Fruit fly (Drosophila melanogaster) whole organism, embryonic: Measurements from ENCODE around the gene Chro.

Source experiments
- Bteb2 ChIP-seq: fragments of 200-800 bp; sonication (Bioruptor generic); optimal IDR thresholded peaks from 2 replicates; lab custom pipeline; 2016; ENCODE audit warnings: missing biosample characterization, missing genetic modification characterization
- CG10543 ChIP-seq: fragments of 200-800 bp; sonication (Bioruptor generic); optimal IDR thresholded peaks from 3 replicates; lab custom pipeline; 2017; ENCODE audit warnings: missing biosample characterization, mild to moderate bottlenecking, missing genetic modification characterization, moderate library complexity
- CG10979 ChIP-seq: fragments of 200-800 bp; sonication (Bioruptor generic); optimal IDR thresholded peaks from 2 replicates; lab custom pipeline; 2018; ENCODE audit warnings: missing biosample characterization, mild to moderate bottlenecking, missing genetic modification characterization, moderate library complexity
- CG11398 ChIP-seq: fragments of 200-800 bp; sonication (Bioruptor generic); optimal IDR thresholded peaks from 2 replicates; lab custom pipeline; 2016; ENCODE audit warnings: missing biosample characterization, missing genetic modification characterization
- CG13624 ChIP-seq: fragments of 200-800 bp; sonication (Bioruptor generic); optimal IDR thresholded peaks from 2 replicates; lab custom pipeline; 2016; ENCODE audit warnings: missing biosample characterization, missing genetic modification characterization
- CG14710 ChIP-seq: fragments of 200-800 bp; sonication (Bioruptor generic); optimal IDR thresholded peaks from 3 replicates; lab custom pipeline; 2019; ENCODE audit warnings: missing biosample characterization, mild to moderate bottlenecking, missing genetic modification characterization, moderate library complexity
- CG15479 ChIP-seq: fragments of 200-800 bp; sonication (Bioruptor generic); optimal IDR thresholded peaks from 3 replicates; lab custom pipeline; 2019; ENCODE audit warnings: missing biosample characterization, mild to moderate bottlenecking, missing genetic modification characterization, moderate library complexity
- CG15696 ChIP-seq: fragments of 200-800 bp; sonication (Bioruptor generic); optimal IDR thresholded peaks from 2 replicates; lab custom pipeline; 2019; ENCODE audit warnings: missing biosample characterization, mild to moderate bottlenecking, missing genetic modification characterization, moderate library complexity
- CG18011 ChIP-seq: fragments of 200-800 bp; sonication (Bioruptor generic); optimal IDR thresholded peaks from 2 replicates; lab custom pipeline; 2017; ENCODE audit warnings: missing biosample characterization, missing genetic modification characterization, mild to moderate bottlenecking, moderate library complexity, missing genotype
- CG18764 ChIP-seq: fragments of 200-800 bp; sonication (Bioruptor generic); optimal IDR thresholded peaks from 3 replicates; lab custom pipeline; 2016; ENCODE audit warnings: missing biosample characterization, missing genetic modification characterization
- CG2678 ChIP-seq: fragments of 200-800 bp; sonication (Bioruptor generic); optimal IDR thresholded peaks from 3 replicates; lab custom pipeline; 2019; ENCODE audit warnings: missing biosample characterization, mild to moderate bottlenecking, missing genetic modification characterization, moderate library complexity
- CG30431 ChIP-seq: fragments of 200-800 bp; sonication (Bioruptor generic); optimal IDR thresholded peaks from 2 replicates; lab custom pipeline; 2017; ENCODE audit warnings: missing biosample characterization, missing genetic modification characterization
- CG31365 ChIP-seq: fragments of 200-800 bp; sonication (Bioruptor generic); optimal IDR thresholded peaks from 2 replicates; lab custom pipeline; 2018; ENCODE audit warnings: missing biosample characterization, mild to moderate bottlenecking, missing genetic modification characterization
- CG31388 ChIP-seq: fragments of 200-800 bp; sonication (Bioruptor generic); optimal IDR thresholded peaks from 2 replicates; lab custom pipeline; 2016; ENCODE audit warnings: missing biosample characterization, missing genetic modification characterization
- CG34224 ChIP-seq: fragments of 200-800 bp; sonication (Bioruptor generic); IDR thresholded peaks from 3 replicates; pipeline ENCODE4 v1.3.6; 2022; ENCODE audit warnings: missing biosample characterization, missing genetic modification characterization; ENCODE audit not compliant: partially characterized antibody
- CG43689 ChIP-seq: fragments of 200-800 bp; sonication (Bioruptor generic); IDR thresholded peaks from 2 replicates; pipeline ENCODE4 v1.3.6; 2022; ENCODE audit warnings: missing biosample characterization, missing genetic modification characterization
- CG6765 ChIP-seq: fragments of 200-800 bp; sonication (Bioruptor generic); optimal IDR thresholded peaks from 3 replicates; lab custom pipeline; 2017; ENCODE audit warnings: missing biosample characterization, mild to moderate bottlenecking, missing genetic modification characterization
- CG7556 ChIP-seq: fragments of 200-800 bp; sonication (Bioruptor generic); optimal IDR thresholded peaks from 2 replicates; lab custom pipeline; 2017; ENCODE audit warnings: missing biosample characterization, mild to moderate bottlenecking, missing genetic modification characterization
- D19B ChIP-seq: fragments of 200-800 bp; sonication (Bioruptor generic); optimal IDR thresholded peaks from 2 replicates; lab custom pipeline; 2017; ENCODE audit warnings: missing biosample characterization, mild to moderate bottlenecking, missing genetic modification characterization
- Dad ChIP-seq: fragments of 200-800 bp; sonication (Bioruptor generic); optimal IDR thresholded peaks from 3 replicates; lab custom pipeline; 2016; ENCODE audit warnings: missing biosample characterization, missing genetic modification characterization
- Dip3 ChIP-seq: fragments of 200-800 bp; sonication (Bioruptor generic); optimal IDR thresholded peaks from 3 replicates; lab custom pipeline; 2016; ENCODE audit warnings: missing biosample characterization, missing genetic modification characterization
- GATAe ChIP-seq: fragments of 200-800 bp; sonication (Bioruptor generic); conservative IDR thresholded peaks from 2 replicates; pipeline ENCODE4 v1.3.6; 2022; ENCODE audit warnings: missing biosample characterization, missing genetic modification characterization
- H2.0 ChIP-seq: fragments of 200-800 bp; sonication (Bioruptor generic); IDR thresholded peaks from 2 replicates; pipeline ENCODE4 v1.3.6; 2022; ENCODE audit warnings: missing biosample characterization, missing genetic modification characterization
- HLH3B ChIP-seq: fragments of 200-800 bp; sonication (Bioruptor generic); IDR thresholded peaks from 2 replicates; pipeline ENCODE4 v1.3.6; 2022; ENCODE audit warnings: missing biosample characterization, missing genetic modification characterization
- Hsf ChIP-seq: fragments of 200-800 bp; sonication (Bioruptor generic); optimal IDR thresholded peaks from 3 replicates; lab custom pipeline; 2016; ENCODE audit warnings: missing biosample characterization, missing genetic modification characterization
- Oli ChIP-seq: fragments of 200-800 bp; sonication (Bioruptor generic); optimal IDR thresholded peaks from 2 replicates; lab custom pipeline; 2018; ENCODE audit warnings: missing biosample characterization, mild to moderate bottlenecking, missing genetic modification characterization, moderate library complexity
- PHDP ChIP-seq: fragments of 200-800 bp; sonication (Bioruptor generic); optimal IDR thresholded peaks from 3 replicates; lab custom pipeline; 2018; ENCODE audit warnings: missing biosample characterization, mild to moderate bottlenecking, missing genetic modification characterization, moderate library complexity
- Sox102F ChIP-seq: fragments of 200-800 bp; sonication (Bioruptor generic); optimal IDR thresholded peaks from 2 replicates; lab custom pipeline; 2018; ENCODE audit warnings: missing biosample characterization, mild to moderate bottlenecking, missing genetic modification characterization, moderate library complexity
- Sry-β ChIP-seq: fragments of 200-800 bp; sonication (Bioruptor generic); optimal IDR thresholded peaks from 2 replicates; lab custom pipeline; 2018; ENCODE audit warnings: missing biosample characterization, mild to moderate bottlenecking, missing genetic modification characterization, moderate library complexity
- Taf1 ChIP-seq: fragments of 200-800 bp; sonication (Bioruptor generic); IDR thresholded peaks from 2 replicates; pipeline ENCODE4 v1.3.6; 2022; ENCODE audit warnings: missing biosample characterization, missing genetic modification characterization
- Tbp ChIP-seq: fragments of >200 bp; optimal IDR thresholded peaks from 2 replicates; lab custom pipeline; 2018; ENCODE audit warnings: missing biosample characterization, missing genetic modification characterization
- amos ChIP-seq: fragments of 200-800 bp; sonication (Bioruptor generic); IDR thresholded peaks from 2 replicates; pipeline ENCODE4 v1.3.6; 2022; ENCODE audit warnings: missing biosample characterization, missing genetic modification characterization; ENCODE audit not compliant: partially characterized antibody
- ash1 ChIP-seq: fragments of 200-800 bp; sonication (Bioruptor generic); optimal IDR thresholded peaks from 2 replicates; lab custom pipeline; 2018; ENCODE audit warnings: missing biosample characterization, mild to moderate bottlenecking, missing genetic modification characterization
- cg ChIP-seq: fragments of 200-800 bp; sonication (Bioruptor generic); optimal IDR thresholded peaks from 3 replicates; lab custom pipeline; 2019; ENCODE audit warnings: missing biosample characterization, mild to moderate bottlenecking, missing genetic modification characterization, moderate library complexity
- exex ChIP-seq: fragments of 200-800 bp; sonication (Bioruptor generic); optimal IDR thresholded peaks from 4 replicates; lab custom pipeline; 2018; ENCODE audit warnings: missing biosample characterization, mild to moderate bottlenecking, missing genetic modification characterization, moderate library complexity
- eyg ChIP-seq: fragments of 200-800 bp; sonication (Bioruptor generic); optimal IDR thresholded peaks from 3 replicates; lab custom pipeline; 2016; ENCODE audit warnings: missing biosample characterization, missing genetic modification characterization
- fru ChIP-seq: fragments of >200 bp; optimal IDR thresholded peaks from 2 replicates; lab custom pipeline; 2017
- fu2 ChIP-seq: fragments of 200-800 bp; sonication (Bioruptor generic); optimal IDR thresholded peaks from 2 replicates; lab custom pipeline; 2016; ENCODE audit warnings: missing biosample characterization, missing genetic modification characterization
- gfzf ChIP-seq: fragments of 200-800 bp; sonication (Bioruptor generic); optimal IDR thresholded peaks from 2 replicates; lab custom pipeline; 2016; ENCODE audit warnings: missing biosample characterization, mild to moderate bottlenecking, missing genetic modification characterization, moderate library complexity
- hkb ChIP-seq, 2 experiments: fragments of 200-800 bp in 1 of 2; fragments of >200 bp in 1 of 2; sonication (Bioruptor generic) in 1 of 2; IDR thresholded peaks in 1 of 2; optimal IDR thresholded peaks in 1 of 2; 2 replicates each; pipeline versions ENCODE4 v1.3.6 to Lab custom; 2017 to 2022; ENCODE audit warnings: missing biosample characterization in 1 of 2, missing genetic modification characterization in 1 of 2
- hth ChIP-seq: fragments of >200 bp; optimal IDR thresholded peaks from 2 replicates; lab custom pipeline; 2017; ENCODE audit warnings: inconsistent platforms
- ind ChIP-seq: fragments of 200-800 bp; sonication (Bioruptor generic); optimal IDR thresholded peaks from 3 replicates; lab custom pipeline; 2016; ENCODE audit warnings: missing biosample characterization, missing genetic modification characterization
- lab ChIP-seq: fragments of 200-800 bp; sonication (Bioruptor generic); optimal IDR thresholded peaks from 3 replicates; lab custom pipeline; 2017; ENCODE audit warnings: missing biosample characterization, missing genetic modification characterization, mild to moderate bottlenecking, moderate library complexity, missing genetic modification reagents
- maf-S ChIP-seq: fragments of 200-800 bp; sonication (Bioruptor generic); optimal IDR thresholded peaks from 2 replicates; lab custom pipeline; 2016; ENCODE audit warnings: missing biosample characterization, missing genetic modification characterization
- ranshi ChIP-seq: fragments of 200-800 bp; sonication (Bioruptor generic); IDR thresholded peaks from 2 replicates; pipeline ENCODE4 v1.3.6; 2022; ENCODE audit warnings: missing biosample characterization, missing genetic modification characterization
- row ChIP-seq: fragments of 200-800 bp; sonication (Bioruptor generic); IDR thresholded peaks from 3 replicates; pipeline ENCODE4 v1.3.6; 2022; ENCODE audit warnings: missing biosample characterization, missing genetic modification characterization
- schlank ChIP-seq: fragments of 200-800 bp; sonication (Bioruptor generic); optimal IDR thresholded peaks from 2 replicates; lab custom pipeline; 2018; ENCODE audit warnings: missing biosample characterization, mild to moderate bottlenecking, missing genetic modification characterization
- sna ChIP-seq: fragments of 200-800 bp; sonication (Bioruptor generic); IDR thresholded peaks from 2 replicates; pipeline ENCODE4 v1.3.6; 2022; ENCODE audit warnings: missing biosample characterization, missing genetic modification characterization; ENCODE audit not compliant: partially characterized antibody
- tup ChIP-seq: fragments of 200-800 bp; sonication (Bioruptor generic); optimal IDR thresholded peaks from 2 replicates; lab custom pipeline; 2016; ENCODE audit warnings: missing biosample characterization, mild to moderate bottlenecking, missing genetic modification characterization, moderate library complexity
- zfh2 ChIP-seq: fragments of 200-800 bp; sonication (Bioruptor generic); optimal IDR thresholded peaks from 2 replicates; lab custom pipeline; 2016; ENCODE audit warnings: missing biosample characterization, missing genetic modification characterization

Chro gene

dm6 chr3L:22878723-22879343 lies at the start of gene Chro, which contains the start of gene Ssl1 (continued):
- TF ChIP-seq gfzf (GFP tag; lab: Kevin White, UChicago) (peak; percentile 50), CG31388 (peak; percentile 100), CG2678 (peak; percentile 100), CG10543 (GFP tag; lab: Kevin White, UChicago) (peak; percentile 99), eyg (peak; percentile 100), Dip3 (peak; percentile 100), Oli (tag; lab: Kevin White, UChicago) (peak; percentile 100), H2.0 (peak; percentile 100), hth (lab: Kevin White, UChicago) (no peak), ranshi (GFP tag; lab: Robert Waterston, UW) (peak; percentile 100), CG15479 (GFP tag; lab: Kevin White, UChicago) (peak; percentile 92), CG6765 (GFP tag; lab: Kevin White, UChicago) (peak; percentile 99), CG10979 (peak; percentile 100), Sry-β (GFP tag; lab: Kevin White, UChicago) (peak; percentile 80), CG14710 (peak; percentile 100), ash1 (GFP tag; lab: Kevin White, UChicago) (peak; percentile 98), fu2 (GFP tag; lab: Kevin White, UChicago) (peak; percentile 100), row (peak; percentile 100), ind (GFP tag; lab: Kevin White, UChicago) (peak; percentile 100), CG30431 (GFP tag; lab: Kevin White, UChicago) (peak; percentile 100), CG43689 (peak; percentile 99), GATAe (GFP tag; lab: Robert Waterston, UW) (peak; percentile 99), sna (GFP tag; lab: Robert Waterston, UW) (peak; percentile 39; the same call in 1 of the 2 replicates), exex (peak; percentile 96), cg (peak; percentile 18), CG18011 (GFP tag; lab: Kevin White, UChicago) (peak; percentile 94), CG13624 (GFP tag; lab: Kevin White, UChicago) (peak; percentile 100), CG15696 (tag; lab: Kevin White, UChicago) (peak; percentile 100), schlank (peak; percentile 99), PHDP (tag; lab: Kevin White, UChicago) (peak; percentile 100), CG31365 (tag; lab: Kevin White, UChicago) (peak; percentile 96), CG7556 (GFP tag; lab: Kevin White, UChicago) (peak; percentile 100), CG18764 (GFP tag; lab: Kevin White, UChicago) (peak; percentile 100), Hsf (GFP tag; lab: Kevin White, UChicago) (peak; percentile 100), Bteb2 (peak; percentile 100), Taf1 (GFP tag; lab: Robert Waterston, UW) (peak; percentile 99), hkb (optimal IDR thresholded peaks at IDR 0.05; lab: Kevin White, UChicago) (peak; percentile 99), hkb (GFP tag; IDR thresholded peaks at IDR 0.05; lab: Robert Waterston, UW) (peak; percentile 100)

- TF ChIP-seq D19B (GFP tag; lab: Kevin White, UChicago) (no peak), schlank (no peak), zfh2 (GFP tag; lab: Kevin White, UChicago) (no peak), HLH3B (GFP tag; lab: Robert Waterston, UW) (no peak), tup (no peak), CG11398 (GFP tag; lab: Kevin White, UChicago) (no peak), CG14710 (peak; percentile 25), maf-S (GFP tag; lab: Kevin White, UChicago) (no peak), Sox102F (peak; percentile 25), CG34224 (GFP tag; lab: Robert Waterston, UW) (no peak), gfzf (GFP tag; lab: Kevin White, UChicago) (no peak), lab (GFP tag; lab: Kevin White, UChicago) (peak; percentile 13), amos (no peak), Dad (GFP tag; lab: Kevin White, UChicago) (no peak), Tbp (GFP tag; lab: Kevin White, UChicago) (no peak), fru (lab: Kevin White, UChicago) (no peak)
Observed at dm6 chr3L:22909914-22910541, 31.2 kb upstream of the Chro start, which contains the start of gene CG12768. CG12768 (plus strand) TSS chr3L:22910491.
